Fruit fly (Drosophila melanogaster) whole organism, prepupa: Measurements from ENCODE around the gene hdm.
A peak's percentile ranks its signal among the peaks of the same experiment; 100 is the strongest.

Source experiments
- Blimp-1 ChIP-seq: fragments of 200-800 bp; sonication (Bioruptor generic); optimal IDR thresholded peaks from 3 replicates; lab custom pipeline; 2017; ENCODE audit warnings: missing biosample characterization, missing genetic modification characterization, mild to moderate bottlenecking, moderate library complexity, missing genetic modification reagents
- CG10631 ChIP-seq: fragments of 200-800 bp; sonication (Bioruptor generic); optimal IDR thresholded peaks from 2 replicates; lab custom pipeline; 2016; ENCODE audit warnings: missing biosample characterization, missing genetic modification characterization
- CG11294 ChIP-seq: fragments of 200-800 bp; sonication (Bioruptor generic); IDR thresholded peaks from 2 replicates; pipeline ENCODE4 v1.3.6; 2022; ENCODE audit warnings: missing biosample characterization, missing genetic modification characterization
- CG11902 ChIP-seq: fragments of 200-800 bp; sonication (Bioruptor generic); optimal IDR thresholded peaks from 3 replicates; lab custom pipeline; 2016; ENCODE audit warnings: missing biosample characterization, missing genetic modification characterization
- CG15336 ChIP-seq: fragments of 200-800 bp; sonication (Bioruptor generic); IDR thresholded peaks from 2 replicates; pipeline ENCODE4 v1.3.6; 2022; ENCODE audit warnings: missing biosample characterization, missing genetic modification characterization
- CG1621 ChIP-seq: fragments of 200-800 bp; sonication (Bioruptor generic); optimal IDR thresholded peaks from 3 replicates; lab custom pipeline; 2018; ENCODE audit warnings: missing biosample characterization, mild to moderate bottlenecking, missing genetic modification characterization
- CG16779 ChIP-seq: fragments of 200-800 bp; sonication (Bioruptor generic); optimal IDR thresholded peaks from 3 replicates; lab custom pipeline; 2017; ENCODE audit warnings: missing biosample characterization, mild to moderate bottlenecking, missing genetic modification characterization
- CG3032 ChIP-seq: fragments of 200-800 bp; optimal IDR thresholded peaks from 2 replicates; lab custom pipeline; 2019; ENCODE audit warnings: missing biosample characterization, mild to moderate bottlenecking, missing genetic modification characterization, moderate library complexity
- CG31627 ChIP-seq: fragments of 200-800 bp; sonication (Bioruptor generic); optimal IDR thresholded peaks from 3 replicates; lab custom pipeline; 2016; ENCODE audit warnings: missing biosample characterization, missing genetic modification characterization
- CG32006 ChIP-seq: fragments of 200-800 bp; sonication (Bioruptor generic); optimal IDR thresholded peaks from 3 replicates; lab custom pipeline; 2017; ENCODE audit warnings: missing biosample characterization, mild to moderate bottlenecking, missing genetic modification characterization
- CG34406 ChIP-seq: fragments of 200-800 bp; sonication (Bioruptor generic); optimal IDR thresholded peaks from 3 replicates; lab custom pipeline; 2016; ENCODE audit warnings: missing biosample characterization, missing genetic modification characterization
- CG3919 ChIP-seq: fragments of 200-800 bp; sonication (Bioruptor generic); optimal IDR thresholded peaks from 3 replicates; lab custom pipeline; 2016; ENCODE audit warnings: missing biosample characterization, missing genetic modification characterization
- CG6163 ChIP-seq: fragments of 200-800 bp; sonication (Bioruptor generic); IDR thresholded peaks from 3 replicates; pipeline ENCODE4 v1.3.6; 2022; ENCODE audit warnings: missing biosample characterization, missing genetic modification characterization
- CG6276 ChIP-seq: fragments of 200-800 bp; sonication (Bioruptor generic); optimal IDR thresholded peaks from 2 replicates; lab custom pipeline; 2017; ENCODE audit warnings: missing biosample characterization, mild to moderate bottlenecking, missing genetic modification characterization
- CG6792 ChIP-seq: fragments of 200-800 bp; sonication (Bioruptor generic); optimal IDR thresholded peaks from 3 replicates; lab custom pipeline; 2016; ENCODE audit warnings: missing biosample characterization, missing genetic modification characterization
- CG6808 ChIP-seq: fragments of 200-800 bp; sonication (Bioruptor generic); optimal IDR thresholded peaks from 3 replicates; lab custom pipeline; 2017; ENCODE audit warnings: missing biosample characterization, missing genetic modification characterization, mild to moderate bottlenecking, moderate library complexity, missing genetic modification reagents
- CG6854 ChIP-seq: fragments of 200-800 bp; sonication (Bioruptor generic); optimal IDR thresholded peaks from 2 replicates; lab custom pipeline; 2017; ENCODE audit warnings: missing biosample characterization, mild to moderate bottlenecking, missing genetic modification characterization
- CG7368 ChIP-seq: fragments of 200-800 bp; sonication (Bioruptor generic); optimal IDR thresholded peaks from 3 replicates; lab custom pipeline; 2016; ENCODE audit warnings: missing biosample characterization, missing genetic modification characterization
- CG8119 ChIP-seq: fragments of 200-800 bp; sonication (Bioruptor generic); IDR thresholded peaks from 3 replicates; pipeline ENCODE4 v1.3.6; 2022; ENCODE audit warnings: missing biosample characterization, missing genetic modification characterization
- CG8319 ChIP-seq: fragments of 200-800 bp; sonication (Bioruptor generic); optimal IDR thresholded peaks from 3 replicates; lab custom pipeline; 2016; ENCODE audit warnings: missing biosample characterization, missing genetic modification characterization
- CG8632 ChIP-seq: fragments of 200-800 bp; sonication (Bioruptor generic); optimal IDR thresholded peaks from 3 replicates; lab custom pipeline; 2016; ENCODE audit warnings: missing biosample characterization, missing genetic modification characterization
- Eip78C ChIP-seq: fragments of 200-800 bp; sonication (Bioruptor generic); peaks from one replicate; lab custom pipeline; 2016; ENCODE audit warnings: missing biosample characterization, missing genetic modification characterization
- Ets21C ChIP-seq: fragments of 200-800 bp; sonication (Bioruptor generic); optimal IDR thresholded peaks from 3 replicates; lab custom pipeline; 2016; ENCODE audit warnings: missing biosample characterization, missing genetic modification characterization
- Ets96B ChIP-seq: fragments of 200-800 bp; optimal IDR thresholded peaks from 2 replicates; lab custom pipeline; 2019; ENCODE audit warnings: missing biosample characterization, mild to moderate bottlenecking, missing genetic modification characterization, moderate library complexity
- Gug ChIP-seq: fragments of 200-800 bp; sonication (Bioruptor generic); IDR thresholded peaks from 2 replicates; pipeline ENCODE4 v1.3.6; 2022; ENCODE audit warnings: missing biosample characterization, missing genetic modification characterization
- Hr38 ChIP-seq: sonication (Bioruptor generic); optimal IDR thresholded peaks from 2 replicates; lab custom pipeline; 2016; ENCODE audit warnings: missing biosample characterization, missing genetic modification characterization
- Hr39 ChIP-seq: fragments of 200-800 bp; sonication (Bioruptor generic); optimal IDR thresholded peaks from 2 replicates; lab custom pipeline; 2016; ENCODE audit warnings: missing biosample characterization, missing genetic modification characterization
- Lpt ChIP-seq: fragments of 200-800 bp; sonication (Bioruptor generic); optimal IDR thresholded peaks from 3 replicates; lab custom pipeline; 2016; ENCODE audit warnings: missing biosample characterization, missing genetic modification characterization
- Smox ChIP-seq: fragments of 200-800 bp; sonication (Bioruptor generic); optimal IDR thresholded peaks from 3 replicates; lab custom pipeline; 2016; ENCODE audit warnings: missing biosample characterization, missing genetic modification characterization
- Sox102F ChIP-seq: fragments of 200-800 bp; sonication (Bioruptor generic); optimal IDR thresholded peaks from 2 replicates; lab custom pipeline; 2016; ENCODE audit warnings: missing biosample characterization, mild to moderate bottlenecking, missing genetic modification characterization
- Sox14 ChIP-seq: fragments of 200-800 bp; sonication (Bioruptor generic); optimal IDR thresholded peaks from 3 replicates; lab custom pipeline; 2016; ENCODE audit warnings: missing biosample characterization, missing genetic modification characterization
- Sox15 ChIP-seq: fragments of 200-800 bp; sonication (Bioruptor generic); optimal IDR thresholded peaks from 3 replicates; lab custom pipeline; 2016; ENCODE audit warnings: missing biosample characterization, missing genetic modification characterization
- acj6 ChIP-seq: fragments of 200-800 bp; sonication (Bioruptor generic); optimal IDR thresholded peaks from 3 replicates; lab custom pipeline; 2016; ENCODE audit warnings: missing biosample characterization, missing genetic modification characterization
- cyc ChIP-seq: fragments of 200-800 bp; sonication (Bioruptor generic); optimal IDR thresholded peaks from 3 replicates; lab custom pipeline; 2016; ENCODE audit warnings: missing biosample characterization, missing genetic modification characterization
- dac ChIP-seq: fragments of 200-800 bp; sonication (Bioruptor generic); optimal IDR thresholded peaks from 2 replicates; lab custom pipeline; 2017; ENCODE audit warnings: missing biosample characterization, mild to moderate bottlenecking, missing genetic modification characterization
- dsx ChIP-seq: fragments of 200-800 bp; optimal IDR thresholded peaks from 3 replicates; lab custom pipeline; 2019; ENCODE audit warnings: missing biosample characterization, mild to moderate bottlenecking, missing genetic modification characterization, moderate library complexity; ENCODE audit not compliant: poor library complexity, severe bottlenecking
- eg ChIP-seq: fragments of 200-800 bp; sonication (Bioruptor generic); IDR thresholded peaks from 3 replicates; pipeline ENCODE4 v1.3.6; 2022; ENCODE audit warnings: missing biosample characterization, missing genetic modification characterization
- esn ChIP-seq: fragments of 200-800 bp; sonication (Bioruptor generic); optimal IDR thresholded peaks from 2 replicates; lab custom pipeline; 2016; ENCODE audit warnings: missing biosample characterization, mild to moderate bottlenecking, missing genetic modification characterization, moderate library complexity
- fd59A ChIP-seq: fragments of 200-800 bp; sonication (Bioruptor generic); optimal IDR thresholded peaks from 2 replicates; lab custom pipeline; 2017; ENCODE audit warnings: missing biosample characterization, mild to moderate bottlenecking, missing genetic modification characterization, missing genetic modification reagents
- fkh ChIP-seq: fragments of 200-800 bp; sonication (Bioruptor generic); optimal IDR thresholded peaks from 3 replicates; lab custom pipeline; 2017; ENCODE audit warnings: missing biosample characterization, mild to moderate bottlenecking, missing genetic modification characterization, moderate library complexity
- lz ChIP-seq: fragments of 200-800 bp; sonication (Bioruptor generic); optimal IDR thresholded peaks from 3 replicates; lab custom pipeline; 2016; ENCODE audit warnings: missing biosample characterization, missing genetic modification characterization
- net ChIP-seq: fragments of 200-800 bp; sonication (Bioruptor generic); optimal IDR thresholded peaks from 3 replicates; lab custom pipeline; 2016; ENCODE audit warnings: missing biosample characterization, missing genetic modification characterization
- pdm3 ChIP-seq: fragments of 200-800 bp; sonication (Bioruptor generic); optimal IDR thresholded peaks from 3 replicates; lab custom pipeline; 2016; ENCODE audit warnings: missing biosample characterization, missing genetic modification characterization
- spab ChIP-seq: fragments of 200-800 bp; sonication (Bioruptor generic); optimal IDR thresholded peaks from 2 replicates; lab custom pipeline; 2017; ENCODE audit warnings: missing biosample characterization, mild to moderate bottlenecking, missing genetic modification characterization, missing genetic modification reagents
- ss ChIP-seq, 2 experiments: fragments of 200-800 bp; sonication (Bioruptor generic); optimal IDR thresholded peaks; 2 replicates in 1 of 2; 3 replicates in 1 of 2; lab custom pipeline; 2017 to 2018; ENCODE audit warnings: mild to moderate bottlenecking in 2 of 2, missing biosample characterization in 2 of 2, missing genetic modification characterization in 2 of 2, moderate library complexity in 1 of 2
- svp ChIP-seq: fragments of 200-800 bp; sonication (Bioruptor generic); peaks from one replicate; lab custom pipeline; 2016; ENCODE audit warnings: missing biosample characterization, missing genetic modification characterization
- topi ChIP-seq: fragments of 200-800 bp; sonication (Bioruptor generic); optimal IDR thresholded peaks from 3 replicates; lab custom pipeline; 2016; ENCODE audit warnings: missing biosample characterization, missing genetic modification characterization
- vri ChIP-seq: fragments of 200-800 bp; sonication (Bioruptor generic); optimal IDR thresholded peaks from 3 replicates; lab custom pipeline; 2016; ENCODE audit warnings: missing biosample characterization, mild to moderate bottlenecking, missing genetic modification characterization

hdm gene

dm6 chrX:7938482-7938804 is 18.5 kb upstream of the hdm start (continued):
- TF ChIP-seq cyc (GFP tag; lab: Kevin White, UChicago) = no peak
- TF ChIP-seq svp (GFP tag; lab: Kevin White, UChicago) = peak; percentile 51
- no peak for TF ChIP-seq CG8632

- TF ChIP-seq CG6276 (GFP tag; lab: Kevin White, UChicago) = peak; percentile 89
- peak; percentile 81 for TF ChIP-seq net
- TF ChIP-seq CG31627 (GFP tag; lab: Kevin White, UChicago) = peak; percentile 87
- peak; percentile 96 for TF ChIP-seq CG32006
- TF ChIP-seq CG16779 (tag; lab: Kevin White, UChicago) = peak; percentile 67
- peak; percentile 64 to 75 for TF ChIP-seq ss (GFP tag; optimal IDR thresholded peaks at IDR 0.05; lab: Kevin White, UChicago)
- peak; percentile 79 for TF ChIP-seq CG3919 (GFP tag; lab: Kevin White, UChicago)
- peak; percentile 81 for TF ChIP-seq CG11294 (GFP tag; lab: Robert Waterston, UW)
- TF ChIP-seq fd59A (GFP tag; lab: Kevin White, UChicago) = peak; percentile 83
- peak; percentile 56 for TF ChIP-seq dsx (GFP tag; lab: Kevin White, UChicago)
- TF ChIP-seq CG11902 (GFP tag; lab: Kevin White, UChicago) = peak; percentile 64
- TF ChIP-seq vri (GFP tag; lab: Kevin White, UChicago) = peak; percentile 39
- peak; percentile 67 for TF ChIP-seq CG7368 (GFP tag; lab: Kevin White, UChicago)
- TF ChIP-seq Ets21C (GFP tag; lab: Kevin White, UChicago) = peak; percentile 83
- peak; percentile 61 for TF ChIP-seq Blimp-1 (GFP tag; lab: Kevin White, UChicago)
- peak; percentile 72 for TF ChIP-seq spab (GFP tag; lab: Kevin White, UChicago)
- peak; percentile 91 for TF ChIP-seq lz (GFP tag; lab: Kevin White, UChicago)
- peak; percentile 57 for TF ChIP-seq CG1621 (tag; lab: Kevin White, UChicago)
- TF ChIP-seq CG8119 (GFP tag; lab: Robert Waterston, UW) = peak; percentile 87
- peak; percentile 85 for TF ChIP-seq CG15336 (GFP tag; lab: Robert Waterston, UW)
- TF ChIP-seq Ets96B (tag; lab: Kevin White, UChicago) = peak; percentile 62
- peak; percentile 82 for TF ChIP-seq Smox (GFP tag; lab: Kevin White, UChicago)
- TF ChIP-seq CG3032 (tag; lab: Kevin White, UChicago) = peak; percentile 70
- peak; percentile 93 for TF ChIP-seq Eip78C (GFP tag; lab: Kevin White, UChicago)
- peak; percentile 95 for TF ChIP-seq svp (GFP tag; lab: Kevin White, UChicago)
- TF ChIP-seq Hr39 = peak; percentile 91
- TF ChIP-seq CG6163 = peak; percentile 75
- no peak for TF ChIP-seq fkh (GFP tag; lab: Kevin White, UChicago)
- peak; percentile 78 for TF ChIP-seq CG34406 (GFP tag; lab: Kevin White, UChicago)
- TF ChIP-seq dac (GFP tag; lab: Kevin White, UChicago) = peak; percentile 87
- peak; percentile 81 for TF ChIP-seq Sox102F (GFP tag; lab: Kevin White, UChicago)
- TF ChIP-seq Sox15 (GFP tag; lab: Kevin White, UChicago) = peak; percentile 80
- peak; percentile 91 for TF ChIP-seq topi (GFP tag; lab: Kevin White, UChicago)
- peak; percentile 90 for TF ChIP-seq esn
- TF ChIP-seq CG8319 (GFP tag; lab: Kevin White, UChicago) = peak; percentile 62
- peak; percentile 80 for TF ChIP-seq CG8632
- TF ChIP-seq eg (GFP tag; lab: Robert Waterston, UW) = peak; percentile 81
- TF ChIP-seq CG6792 (GFP tag; lab: Kevin White, UChicago) = peak; percentile 87
- peak; percentile 50 for TF ChIP-seq Lpt (GFP tag; lab: Kevin White, UChicago)
- peak; percentile 85 for TF ChIP-seq cyc (GFP tag; lab: Kevin White, UChicago)
- peak; percentile 26 for TF ChIP-seq CG6854
- TF ChIP-seq Sox14 (GFP tag; lab: Kevin White, UChicago) = peak; percentile 88
- TF ChIP-seq acj6 = peak; percentile 78
- TF ChIP-seq CG6808 (GFP tag; lab: Kevin White, UChicago) = peak; percentile 78
- peak; percentile 85 for TF ChIP-seq CG10631 (GFP tag; lab: Kevin White, UChicago)
- peak; percentile 74 for TF ChIP-seq Gug (GFP tag; lab: Robert Waterston, UW)
- TF ChIP-seq Hr38 = peak; percentile 2
- TF ChIP-seq pdm3 (GFP tag; lab: Kevin White, UChicago) = peak; percentile 86
Observed at dm6 chrX:7937588-7938481, 17.9 kb upstream of the hdm start.
